Fruit fly (Drosophila melanogaster) whole organism, pupa: ENCODE measurements around the gene CG31301.

Experiments used
- CG10348 ChIP-seq: fragments of 200-800 bp; sonication (Bioruptor generic); IDR thresholded peaks from 2 replicates; pipeline ENCODE4 v1.3.6; 2022; ENCODE audit warnings: missing biosample characterization, missing genetic modification characterization
- CG12605 ChIP-seq: fragments of 200-800 bp; sonication (Bioruptor generic); IDR thresholded peaks from 2 replicates; pipeline ENCODE4 v1.3.6; 2022; ENCODE audit warnings: missing biosample characterization, missing genetic modification characterization
- CG14655 ChIP-seq: fragments of 200-800 bp; sonication (Bioruptor generic); optimal IDR thresholded peaks from 3 replicates; lab custom pipeline; 2017; ENCODE audit warnings: mild to moderate bottlenecking, missing biosample characterization, missing genetic modification reagents, missing genetic modification characterization
- CG15710 ChIP-seq: fragments of 200-800 bp; sonication (Bioruptor generic); optimal IDR thresholded peaks from 2 replicates; lab custom pipeline; 2018; ENCODE audit warnings: missing biosample characterization, mild to moderate bottlenecking, missing genetic modification characterization, moderate library complexity
- CG17806 ChIP-seq: fragments of 200-800 bp; sonication (Bioruptor generic); optimal IDR thresholded peaks from 2 replicates; lab custom pipeline; 2018; ENCODE audit warnings: missing biosample characterization, mild to moderate bottlenecking, missing genetic modification characterization, moderate library complexity
- CG32121 ChIP-seq: fragments of 200-800 bp; sonication (Bioruptor generic); IDR thresholded peaks from 2 replicates; pipeline ENCODE4 v1.3.6; 2022; ENCODE audit warnings: missing biosample characterization, missing genetic modification characterization
- CG34367 ChIP-seq: fragments of 200-800 bp; sonication (Bioruptor generic); optimal IDR thresholded peaks from 2 replicates; lab custom pipeline; 2018; ENCODE audit warnings: missing biosample characterization, mild to moderate bottlenecking, missing genetic modification characterization
- CG4496 ChIP-seq: fragments of 200-800 bp; sonication (Bioruptor generic); IDR thresholded peaks from 3 replicates; pipeline ENCODE4 v1.3.6; 2022; ENCODE audit warnings: missing biosample characterization, missing genetic modification characterization
- CG8159 ChIP-seq: fragments of 200-800 bp; sonication (Bioruptor generic); optimal IDR thresholded peaks from 3 replicates; lab custom pipeline; 2018; ENCODE audit warnings: missing biosample characterization, mild to moderate bottlenecking, missing genetic modification characterization, moderate library complexity
- CG8301 ChIP-seq: fragments of 200-800 bp; sonication (Bioruptor generic); optimal IDR thresholded peaks from 2 replicates; lab custom pipeline; 2018; ENCODE audit warnings: missing biosample characterization, mild to moderate bottlenecking, missing genetic modification characterization
- CG9948 ChIP-seq: fragments of 200-800 bp; sonication (Bioruptor generic); optimal IDR thresholded peaks from 2 replicates; lab custom pipeline; 2018; ENCODE audit warnings: missing biosample characterization, mild to moderate bottlenecking, missing genetic modification characterization, moderate library complexity
- D1 ChIP-seq: fragments of 200-800 bp; sonication (Bioruptor generic); optimal IDR thresholded peaks from 2 replicates; lab custom pipeline; 2018; ENCODE audit warnings: missing biosample characterization, mild to moderate bottlenecking, missing genetic modification characterization, moderate library complexity
- EcR ChIP-seq: fragments of 200-800 bp; sonication (Bioruptor generic); optimal IDR thresholded peaks from 3 replicates; lab custom pipeline; 2019; ENCODE audit warnings: missing biosample characterization, missing genetic modification characterization, mild to moderate bottlenecking, moderate library complexity, missing genetic modification reagents
- Ets98B ChIP-seq: fragments of 200-800 bp; sonication (Bioruptor generic); IDR thresholded peaks from 2 replicates; pipeline ENCODE4 v1.3.6; 2022; ENCODE audit warnings: missing biosample characterization, missing genetic modification characterization
- Pif1A ChIP-seq: fragments of 200-800 bp; sonication (Bioruptor generic); optimal IDR thresholded peaks from 3 replicates; lab custom pipeline; 2016; ENCODE audit warnings: missing biosample characterization, missing genetic modification characterization
- Pif1B ChIP-seq: fragments of 200-800 bp; sonication (Bioruptor generic); optimal IDR thresholded peaks from 3 replicates; lab custom pipeline; 2016; ENCODE audit warnings: missing biosample characterization, missing genetic modification characterization
- Snoo ChIP-seq: fragments of 200-800 bp; sonication (Bioruptor generic); optimal IDR thresholded peaks from 3 replicates; lab custom pipeline; 2017; ENCODE audit warnings: missing biosample characterization, mild to moderate bottlenecking, missing genetic modification characterization, inconsistent platforms
- fd96Ca ChIP-seq: fragments of 200-800 bp; sonication (Bioruptor generic); IDR thresholded peaks from 3 replicates; pipeline ENCODE4 v1.3.6; 2022; ENCODE audit warnings: missing biosample characterization, missing genetic modification characterization
- gl ChIP-seq: fragments of 200-800 bp; sonication (Bioruptor generic); optimal IDR thresholded peaks from 2 replicates; lab custom pipeline; 2018; ENCODE audit warnings: missing biosample characterization, mild to moderate bottlenecking, missing genetic modification characterization
- rn ChIP-seq: fragments of 200-800 bp; sonication (Bioruptor generic); IDR thresholded peaks from 2 replicates; pipeline ENCODE4 v1.3.6; 2022; ENCODE audit warnings: missing biosample characterization, missing genetic modification characterization

Gene CG31301

dm6 chr3R:15350993-15351426 is 5.0 kb downstream of the CG31301 start, which contains the start of the genes Trs33 and Tmtc4:
Trs33 (minus strand) TSS chr3R:15350995.
Tmtc4 (plus strand) TSS chr3R:15351225.
- TF ChIP-seq CG4496 (GFP tag; lab: Robert Waterston, UW) (no peak), Ets98B (GFP tag; lab: Robert Waterston, UW) (no peak), CG9948 (tag; lab: Kevin White, UChicago) (peak; percentile 6), fd96Ca (GFP tag; lab: Robert Waterston, UW) (no peak), CG12605 (GFP tag; lab: Robert Waterston, UW) (no peak), CG8159 (tag; lab: Kevin White, UChicago) (no peak), CG15710 (tag; lab: Kevin White, UChicago) (peak; percentile 39), Snoo (tag; lab: Kevin White, UChicago) (peak; percentile 28), CG17806 (tag; lab: Kevin White, UChicago) (peak; percentile 15), CG32121 (0 out of 2 replicates have a peak, but pooled peaks have one; percentile 13), Pif1A (GFP tag; lab: Kevin White, UChicago) (no peak), EcR (peak; percentile 9), CG8301 (no peak)

dm6 chr3R:15354019-15354418 is 8.0 kb downstream of the CG31301 start:
- TF ChIP-seq CG9948 (tag; lab: Kevin White, UChicago) (no peak), Ets98B (GFP tag; lab: Robert Waterston, UW) (no peak), Pif1B (no peak), gl (tag; lab: Kevin White, UChicago) (no peak), CG12605 (GFP tag; lab: Robert Waterston, UW) (no peak), rn (GFP tag; lab: Robert Waterston, UW) (no peak), CG8301 (no peak)

- no peak for TF ChIP-seq CG8159 (tag; lab: Kevin White, UChicago)
- TF ChIP-seq CG32121 = no peak
- TF ChIP-seq CG34367 (tag; lab: Kevin White, UChicago) = no peak
- TF ChIP-seq CG10348 (GFP tag; lab: Robert Waterston, UW) = no peak
- TF ChIP-seq Pif1B = no peak
- no peak for TF ChIP-seq CG12605 (GFP tag; lab: Robert Waterston, UW)
- no peak for TF ChIP-seq Snoo (tag; lab: Kevin White, UChicago)
- TF ChIP-seq CG15710 (tag; lab: Kevin White, UChicago) = no peak
- TF ChIP-seq rn (GFP tag; lab: Robert Waterston, UW) = no peak
- TF ChIP-seq CG9948 (tag; lab: Kevin White, UChicago) = no peak
- TF ChIP-seq Ets98B (GFP tag; lab: Robert Waterston, UW) = no peak
- TF ChIP-seq gl (tag; lab: Kevin White, UChicago) = no peak
- no peak for TF ChIP-seq D1 (tag; lab: Kevin White, UChicago)
- no peak for TF ChIP-seq CG4496 (GFP tag; lab: Robert Waterston, UW)
- TF ChIP-seq fd96Ca (GFP tag; lab: Robert Waterston, UW) = no peak
- TF ChIP-seq CG17806 (tag; lab: Kevin White, UChicago) = no peak
- TF ChIP-seq CG14655 (GFP tag; lab: Kevin White, UChicago) = no peak
- no peak for TF ChIP-seq CG8301
- TF ChIP-seq, all 21 proteins: peak for 0
Measured at dm6 chr3R:15356152-15356551, 10.1 kb downstream of the CG31301 start.

- TF ChIP-seq rn (GFP tag; lab: Robert Waterston, UW) (peak; percentile 46; the same call in 1 of the 2 replicates), fd96Ca (GFP tag; lab: Robert Waterston, UW) (peak; percentile 75; the same call in 2 of the 3 replicates), CG32121 (peak; percentile 72), CG10348 (GFP tag; lab: Robert Waterston, UW) (0 out of 2 replicates have a peak, but pooled peaks have one; percentile 20), Ets98B (GFP tag; lab: Robert Waterston, UW) (peak; percentile 75), D1 (tag; lab: Kevin White, UChicago) (no peak), CG8301 (no peak), CG15710 (tag; lab: Kevin White, UChicago) (peak; percentile 84), Pif1B (no peak), CG34367 (tag; lab: Kevin White, UChicago) (peak; percentile 68), CG17806 (tag; lab: Kevin White, UChicago) (peak; percentile 83), CG8159 (tag; lab: Kevin White, UChicago) (peak; percentile 89), EcR (peak; percentile 17), Snoo (tag; lab: Kevin White, UChicago) (peak; percentile 63), gl (tag; lab: Kevin White, UChicago) (peak; percentile 55), CG9948 (tag; lab: Kevin White, UChicago) (peak; percentile 77), CG14655 (GFP tag; lab: Kevin White, UChicago) (no peak), CG12605 (GFP tag; lab: Robert Waterston, UW) (0 out of 2 replicates have a peak, but pooled peaks have one; percentile 26), Pif1A (GFP tag; lab: Kevin White, UChicago) (no peak), CG4496 (GFP tag; lab: Robert Waterston, UW) (peak; percentile 81)
Measured at dm6 chr3R:15356645-15357431, 10.8 kb downstream of the CG31301 start, which contains the start of the genes Atg4b and Hibch. Atg4b (minus strand) TSS chr3R:15356924. Hibch (plus strand) TSS chr3R:15357229.

dm6 chr3R:15361490-15361889 is 15.5 kb downstream of the CG31301 start, which contains the start of the genes Cog2 and Trax:
Cog2 (minus strand) TSS chr3R:15361657.
Trax (plus strand) TSS chr3R:15361692.
- TF ChIP-seq CG15710 (tag; lab: Kevin White, UChicago) = no peak
- no peak for TF ChIP-seq CG12605 (GFP tag; lab: Robert Waterston, UW)
- TF ChIP-seq CG32121 = peak; percentile 19; the same call in 1 of the 2 replicates
- TF ChIP-seq Pif1B = no peak
